Worm (Caenorhabditis elegans): ENCODE measurements around the gene C03H12.1.

DNA sequence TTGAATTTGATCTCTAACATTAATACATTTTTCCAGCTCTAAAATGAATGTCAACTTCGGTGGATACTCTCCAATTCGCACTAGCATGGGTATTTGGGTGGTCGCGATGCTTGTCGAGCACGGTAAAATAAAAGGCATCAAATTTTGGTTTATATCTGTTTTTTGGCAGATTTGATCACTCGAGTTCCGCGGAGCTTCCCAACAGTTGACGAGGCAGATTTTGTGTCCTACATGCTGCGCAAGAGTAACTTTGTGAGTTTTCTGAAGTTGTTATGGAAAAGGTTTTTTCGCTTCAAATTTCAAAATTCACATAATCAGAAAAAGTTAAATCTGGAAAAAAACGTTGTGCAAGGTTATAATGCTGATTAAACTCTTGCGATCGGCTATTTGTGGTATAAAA, 47.9 kb upstream of the C03H12.1 start:
- TF ChIP-seq cog-1 (tag; optimal IDR thresholded peaks at IDR 0.05) = no peak
- TF ChIP-seq ztf-23 (GFP tag; IDR thresholded peaks at IDR 0.05) = no peak
- no peak for TF ChIP-seq med-1 (GFP tag; optimal IDR thresholded peaks at IDR 0.05; ENCODE audit: insufficient read depth)
